Worm (Caenorhabditis elegans): Measurements from ENCODE around the gene F40B5.2.

The F40B5.2 gene

ce11 chrX:8355350-8355749 is 12.3 kb upstream of the F40B5.2 start (continued):
- no peak for TF ChIP-seq madf-5 (GFP tag; IDR thresholded peaks at IDR 0.05)
- no peak for TF ChIP-seq lir-3 (tag; optimal IDR thresholded peaks at IDR 0.05)
- no peak for TF ChIP-seq fkh-10 (GFP tag; optimal IDR thresholded peaks at IDR 0.05)
- TF ChIP-seq lin-39 (tag; optimal IDR thresholded peaks at IDR 0.05), result no peak
- peak; percentile 47 for TF ChIP-seq mep-1 (tag; optimal IDR thresholded peaks at IDR 0.05)
- no peak for TF ChIP-seq F26F4.8 (GFP tag; conservative IDR thresholded peaks at IDR 0.05)
- no peak for TF ChIP-seq nhr-10 (tag; optimal IDR thresholded peaks at IDR 0.05)
- no peak for TF ChIP-seq nhr-102 (tag; optimal IDR thresholded peaks at IDR 0.05)
- no peak for TF ChIP-seq nhr-42 (GFP tag; IDR thresholded peaks at IDR 0.05)
- peak; percentile 69 for TF ChIP-seq dve-1 (tag; optimal IDR thresholded peaks at IDR 0.05; ENCODE audit: insufficient read depth)
- TF ChIP-seq ctbp-1 (GFP tag; IDR thresholded peaks at IDR 0.05), result no peak
- peak in 1 of 2 experiments; percentile 39 for TF ChIP-seq mdl-1 (tag; optimal IDR thresholded peaks at IDR 0.05)
- TF ChIP-seq lin-15B (tag; optimal IDR thresholded peaks at IDR 0.05), result no peak
- no peak for TF ChIP-seq duxl-1 (tag; optimal IDR thresholded peaks at IDR 0.05; ENCODE audit: poor library complexity)
- TF ChIP-seq nhr-48 (tag; optimal IDR thresholded peaks at IDR 0.05), result no peak
- TF ChIP-seq set-16 (GFP tag; IDR thresholded peaks at IDR 0.05), result no peak
- no peak for TF ChIP-seq tag-97 (GFP tag; IDR thresholded peaks at IDR 0.05)
- TF ChIP-seq daf-19 (GFP tag; conservative IDR thresholded peaks at IDR 0.05), result no peak
- TF ChIP-seq T26A8.4 (GFP tag; IDR thresholded peaks at IDR 0.05), result no peak
- no peak for TF ChIP-seq daf-8 (GFP tag; IDR thresholded peaks at IDR 0.05)
- TF ChIP-seq Y75B8A.6 (GFP tag; IDR thresholded peaks at IDR 0.05), result no peak
- no peak for TF ChIP-seq F10B5.3 (tag; optimal IDR thresholded peaks at IDR 0.05)

DNA sequence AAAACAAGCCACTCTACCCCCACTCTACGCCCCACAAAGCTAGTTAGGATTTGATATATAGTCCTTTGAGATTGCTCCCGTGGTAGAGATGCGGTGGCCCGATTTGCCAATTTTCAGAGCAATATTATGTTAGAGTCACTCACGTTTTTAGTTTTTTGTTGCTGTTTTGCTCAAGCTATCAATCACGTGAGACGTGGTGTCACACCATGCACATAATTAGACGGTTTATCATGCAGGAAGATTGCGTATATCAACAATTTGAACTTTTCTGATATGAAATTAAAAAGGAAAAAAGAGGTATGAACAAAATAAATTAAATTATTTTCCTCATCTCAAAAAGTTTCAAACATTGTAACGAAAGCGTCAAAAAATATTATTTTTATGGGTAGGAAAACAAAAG is 11.3 kb upstream of the F40B5.2 start:
- TF ChIP-seq dve-1 (tag; optimal IDR thresholded peaks at IDR 0.05; ENCODE audit: insufficient read depth), result peak; percentile 62
- TF ChIP-seq arid-1 (GFP tag; conservative IDR thresholded peaks at IDR 0.05), result no peak
- TF ChIP-seq daf-16 (GFP tag; optimal IDR thresholded peaks at IDR 0.05), result no peak
- TF ChIP-seq daf-16 (tag; optimal IDR thresholded peaks at IDR 0.05), result peak; percentile 59
- no peak for TF ChIP-seq lin-39 (tag; optimal IDR thresholded peaks at IDR 0.05)
- TF ChIP-seq egl-43 (GFP tag; IDR thresholded peaks at IDR 0.05), result no peak
- peak; percentile 55 for TF ChIP-seq hlh-30 (tag; optimal IDR thresholded peaks at IDR 0.05; ENCODE audit: insufficient read depth)
- TF ChIP-seq gei-8 (GFP tag; optimal IDR thresholded peaks at IDR 0.05), result no peak
- peak; percentile 78 for TF ChIP-seq dmd-6 (GFP tag; IDR thresholded peaks at IDR 0.05)
- peak; percentile 38 for TF ChIP-seq hlh-11 (tag; optimal IDR thresholded peaks at IDR 0.05)
- TF ChIP-seq jun-1 (tag; optimal IDR thresholded peaks at IDR 0.05), result no peak
- no peak for TF ChIP-seq sdz-12 (GFP tag; optimal IDR thresholded peaks at IDR 0.05)

DNA sequence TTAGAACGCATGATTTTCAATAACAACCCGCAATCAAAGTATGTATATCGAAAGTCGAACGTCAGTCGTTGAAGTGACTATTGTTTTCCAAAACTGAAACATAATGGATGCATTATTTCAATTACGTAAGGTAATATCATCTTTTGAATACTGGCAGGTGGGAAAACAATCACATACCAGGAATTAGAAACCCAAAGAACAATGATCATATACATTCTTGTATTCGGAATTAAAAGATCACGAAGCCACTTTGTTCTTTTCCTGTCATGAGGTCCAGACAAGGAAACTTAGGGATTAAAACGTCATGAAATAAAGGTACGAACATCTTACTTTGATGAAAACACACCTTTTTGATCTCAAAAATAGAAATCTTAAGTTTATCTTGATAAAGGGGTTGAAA is 5.3 kb upstream of the F40B5.2 start:
- TF ChIP-seq nhr-111 (GFP tag; optimal IDR thresholded peaks at IDR 0.05) (no peak), T20F7.1 (GFP tag; optimal IDR thresholded peaks at IDR 0.05) (no peak), T26A8.4 (GFP tag; IDR thresholded peaks at IDR 0.05) (no peak), zip-2 (tag; optimal IDR thresholded peaks at IDR 0.05) (no peak), rbr-2 (tag; optimal IDR thresholded peaks at IDR 0.05) (no peak), Y105C5A.15 (GFP tag; IDR thresholded peaks at IDR 0.05) (no peak), nhr-102 (tag; optimal IDR thresholded peaks at IDR 0.05) (no peak), daf-12 (tag; optimal IDR thresholded peaks at IDR 0.05) (no peak)

DNA sequence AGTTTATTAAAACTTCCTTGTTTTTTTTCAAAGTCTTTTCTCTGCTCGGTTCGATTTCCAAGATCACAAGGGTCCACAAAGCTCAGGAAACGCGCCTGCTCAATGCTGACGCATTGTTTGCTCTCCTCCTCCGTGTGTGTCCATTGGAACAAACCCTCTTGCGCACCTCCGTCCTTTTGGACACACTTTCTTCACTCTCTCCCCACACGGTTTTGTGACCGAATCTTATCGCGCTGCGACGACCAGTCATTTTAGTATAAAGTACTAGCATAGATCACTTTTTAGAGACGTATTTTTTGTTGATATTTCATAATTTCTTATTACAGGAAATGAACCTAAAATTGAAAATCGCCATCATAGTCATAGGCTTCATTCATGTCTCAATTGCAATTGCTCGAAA is 557 bp downstream of the F40B5.2 start:
- TF ChIP-seq ztf-7 (tag; optimal IDR thresholded peaks at IDR 0.05) (peak; percentile 26), spr-3 (GFP tag; optimal IDR thresholded peaks at IDR 0.05) (no peak), Y5F2A.4 (GFP tag; optimal IDR thresholded peaks at IDR 0.05) (no peak), nhr-25 (tag; optimal IDR thresholded peaks at IDR 0.05; ENCODE audit: borderline replicate concordance, insufficient read depth) (peak; percentile 40), snpc-1.2 (GFP tag; IDR thresholded peaks at IDR 0.05) (no peak), F26F4.8 (GFP tag; conservative IDR thresholded peaks at IDR 0.05) (no peak), spr-1 (tag; optimal IDR thresholded peaks at IDR 0.05) (peak; percentile 32), hlh-30 (tag; optimal IDR thresholded peaks at IDR 0.05; ENCODE audit: insufficient read depth) (peak; percentile 87), nhr-41 (GFP tag; IDR thresholded peaks at IDR 0.05) (no peak), vab-7 (GFP tag; IDR thresholded peaks at IDR 0.05) (no peak), egl-27 (tag; optimal IDR thresholded peaks at IDR 0.05) (no peak), Y75B8A.6 (GFP tag; IDR thresholded peaks at IDR 0.05) (no peak), nhr-237 (tag; optimal IDR thresholded peaks at IDR 0.05) (no peak), nhr-11 (tag; optimal IDR thresholded peaks at IDR 0.05) (peak; percentile 70)

Measured in whole organism, L4 larva.